Worm (Caenorhabditis elegans): Measurements from ENCODE around the gene F55C5.17.

ce11 chrV:12283187-12283586, 19.2 kb upstream of the F55C5.17 start, which contains the start of gene F55C5.10:
- TF ChIP-seq ceh-18 (tag; optimal IDR thresholded peaks at IDR 0.05) (no peak), ceh-9 (tag; optimal IDR thresholded peaks at IDR 0.05) (no peak), elt-2 (tag; optimal IDR thresholded peaks at IDR 0.05) (no peak), ceh-48 (tag; optimal IDR thresholded peaks at IDR 0.05) (no peak), lim-6 (tag; optimal IDR thresholded peaks at IDR 0.05) (no peak), ceh-22 (tag; optimal IDR thresholded peaks at IDR 0.05) (no peak)

Measured in whole organism, late embryonic.